Worm (Caenorhabditis elegans) whole organism, L4/young adult: ENCODE results near the gene T12D8.10.

Experiments
- W03F9.2 ChIP-seq: fragments of 150-350 bp; optimal IDR thresholded peaks from 2 replicates; lab custom pipeline; 2014; ENCODE audit warnings: missing biosample characterization, missing genetic modification characterization
- dao-5 ChIP-seq: sonication (generic microtip); optimal IDR thresholded peaks from 2 replicates; lab custom pipeline; 2016; ENCODE audit warnings: missing genotype, missing genetic modification characterization, moderate library complexity, missing compliant biosample characterization
- him-1 ChIP-seq: sonication (generic microtip); optimal IDR thresholded peaks from 2 replicates; lab custom pipeline; 2016; ENCODE audit warnings: missing genotype, missing genetic modification reagents, missing genetic modification characterization, missing compliant biosample characterization

DNA sequence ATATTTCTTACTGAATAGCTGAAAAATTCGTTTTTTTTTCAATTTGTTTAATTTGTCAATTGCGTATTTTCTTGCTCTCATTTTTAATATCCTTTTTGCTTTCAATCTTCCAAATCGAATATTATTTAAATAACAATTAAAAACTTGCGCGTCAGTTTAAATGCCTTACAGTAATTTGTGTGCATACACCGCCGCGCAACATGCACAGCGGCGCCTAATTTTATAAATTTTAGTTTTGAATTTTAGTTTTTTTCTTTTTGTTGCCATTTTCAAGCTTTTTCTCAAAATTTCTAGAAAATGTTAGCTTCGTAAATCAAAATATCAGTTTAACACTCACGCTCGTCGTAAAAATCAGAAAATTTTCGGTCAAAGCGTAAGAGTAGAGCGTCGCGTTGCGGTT, 41.1 kb upstream of the T12D8.10 start:
- TF ChIP-seq W03F9.2 (tag; lab: Kevin White, UChicago): no peak
- TF ChIP-seq dao-5 (tag; lab: Kevin White, UChicago): no peak
- TF ChIP-seq him-1 (tag; lab: Kevin White, UChicago): no peak
